Fruit fly (Drosophila melanogaster) whole organism, adult: ENCODE data around the gene tub.

Experiments
- CG11617 ChIP-seq: fragments of 200-800 bp; sonication (Bioruptor generic); optimal IDR thresholded peaks from 2 replicates; lab custom pipeline; 2017; ENCODE audit warnings: mild to moderate bottlenecking, missing biosample characterization, missing genetic modification reagents, missing genetic modification characterization
- CG12768 ChIP-seq: fragments of 200-800 bp; sonication (Bioruptor generic); optimal IDR thresholded peaks from 2 replicates; lab custom pipeline; 2017; ENCODE audit warnings: missing biosample characterization, missing genetic modification characterization, mild to moderate bottlenecking, moderate library complexity, missing genetic modification reagents
- CG14711 ChIP-seq: fragments of 200-800 bp; sonication (Bioruptor generic); optimal IDR thresholded peaks from 2 replicates; lab custom pipeline; 2018; ENCODE audit warnings: missing biosample characterization, mild to moderate bottlenecking, missing genetic modification characterization, moderate library complexity
- CG1620 ChIP-seq: fragments of 200-800 bp; sonication (Bioruptor generic); optimal IDR thresholded peaks from 2 replicates; lab custom pipeline; 2016; ENCODE audit warnings: missing biosample characterization, missing genetic modification characterization
- CG33017 ChIP-seq: fragments of 200-800 bp; sonication (Bioruptor generic); optimal IDR thresholded peaks from 2 replicates; lab custom pipeline; 2018; ENCODE audit warnings: missing biosample characterization, mild to moderate bottlenecking, missing genetic modification characterization, moderate library complexity
- CG5204 ChIP-seq: fragments of 200-800 bp; sonication (Bioruptor generic); optimal IDR thresholded peaks from 2 replicates; lab custom pipeline; 2016; ENCODE audit warnings: missing biosample characterization, missing genetic modification characterization
- CG7045 ChIP-seq: fragments of 200-800 bp; sonication (Bioruptor generic); optimal IDR thresholded peaks from 2 replicates; lab custom pipeline; 2017; ENCODE audit warnings: missing biosample characterization, mild to moderate bottlenecking, missing genetic modification characterization
- CG7101 ChIP-seq: fragments of 200-800 bp; sonication (Bioruptor generic); optimal IDR thresholded peaks from 2 replicates; lab custom pipeline; 2018; ENCODE audit warnings: missing biosample characterization, mild to moderate bottlenecking, missing genetic modification characterization, moderate library complexity
- Clk ChIP-seq: fragments of 200-800 bp; sonication (Bioruptor generic); optimal IDR thresholded peaks from 2 replicates; lab custom pipeline; 2017; ENCODE audit warnings: missing biosample characterization, missing genetic modification characterization
- Crg-1 ChIP-seq: fragments of 200-800 bp; sonication (Bioruptor generic); optimal IDR thresholded peaks from 2 replicates; lab custom pipeline; 2016; ENCODE audit warnings: missing biosample characterization, missing genetic modification characterization
- Hr96 ChIP-seq: fragments of 200-800 bp; sonication (Bioruptor generic); optimal IDR thresholded peaks from 2 replicates; lab custom pipeline; 2016; ENCODE audit warnings: missing biosample characterization, missing genetic modification characterization
- Mnt ChIP-seq: fragments of 200-800 bp; sonication (Bioruptor generic); optimal IDR thresholded peaks from 2 replicates; lab custom pipeline; 2016; ENCODE audit warnings: missing biosample characterization, mild to moderate bottlenecking, missing genetic modification characterization
- bab1 ChIP-seq: fragments of 200-800 bp; sonication (Bioruptor generic); optimal IDR thresholded peaks from 3 replicates; lab custom pipeline; 2019; ENCODE audit warnings: missing biosample characterization, mild to moderate bottlenecking, missing genetic modification characterization, moderate library complexity
- cic ChIP-seq: fragments of 200-800 bp; sonication (Bioruptor generic); optimal IDR thresholded peaks from 2 replicates; lab custom pipeline; 2017; ENCODE audit warnings: missing biosample characterization, mild to moderate bottlenecking, missing genetic modification characterization, moderate library complexity
- cnc ChIP-seq, 2 experiments: fragments of >200 bp; optimal IDR thresholded peaks; 2 replicates each; lab custom pipeline; 2017
- kay ChIP-seq: fragments of 200-800 bp; sonication (Bioruptor generic); peaks from one replicate; lab custom pipeline; 2016; ENCODE audit warnings: missing biosample characterization, missing genetic modification characterization, borderline replicate concordance
- ovo ChIP-seq: fragments of 200-800 bp; sonication (Bioruptor generic); optimal IDR thresholded peaks from 2 replicates; lab custom pipeline; 2016; ENCODE audit warnings: missing biosample characterization, missing genetic modification characterization
- pad ChIP-seq: fragments of 200-800 bp; sonication (Bioruptor generic); optimal IDR thresholded peaks from 3 replicates; lab custom pipeline; 2017; ENCODE audit warnings: missing biosample characterization, missing genetic modification characterization, mild to moderate bottlenecking, moderate library complexity, missing genetic modification reagents
- tj ChIP-seq: fragments of 200-800 bp; sonication (Bioruptor generic); optimal IDR thresholded peaks from 3 replicates; lab custom pipeline; 2017; ENCODE audit warnings: missing biosample characterization, mild to moderate bottlenecking, missing genetic modification characterization, moderate library complexity
- toe ChIP-seq: fragments of 200-800 bp; sonication (Bioruptor generic); optimal IDR thresholded peaks from 2 replicates; lab custom pipeline; 2016; ENCODE audit warnings: missing biosample characterization, missing genetic modification characterization

tub gene

DNA sequence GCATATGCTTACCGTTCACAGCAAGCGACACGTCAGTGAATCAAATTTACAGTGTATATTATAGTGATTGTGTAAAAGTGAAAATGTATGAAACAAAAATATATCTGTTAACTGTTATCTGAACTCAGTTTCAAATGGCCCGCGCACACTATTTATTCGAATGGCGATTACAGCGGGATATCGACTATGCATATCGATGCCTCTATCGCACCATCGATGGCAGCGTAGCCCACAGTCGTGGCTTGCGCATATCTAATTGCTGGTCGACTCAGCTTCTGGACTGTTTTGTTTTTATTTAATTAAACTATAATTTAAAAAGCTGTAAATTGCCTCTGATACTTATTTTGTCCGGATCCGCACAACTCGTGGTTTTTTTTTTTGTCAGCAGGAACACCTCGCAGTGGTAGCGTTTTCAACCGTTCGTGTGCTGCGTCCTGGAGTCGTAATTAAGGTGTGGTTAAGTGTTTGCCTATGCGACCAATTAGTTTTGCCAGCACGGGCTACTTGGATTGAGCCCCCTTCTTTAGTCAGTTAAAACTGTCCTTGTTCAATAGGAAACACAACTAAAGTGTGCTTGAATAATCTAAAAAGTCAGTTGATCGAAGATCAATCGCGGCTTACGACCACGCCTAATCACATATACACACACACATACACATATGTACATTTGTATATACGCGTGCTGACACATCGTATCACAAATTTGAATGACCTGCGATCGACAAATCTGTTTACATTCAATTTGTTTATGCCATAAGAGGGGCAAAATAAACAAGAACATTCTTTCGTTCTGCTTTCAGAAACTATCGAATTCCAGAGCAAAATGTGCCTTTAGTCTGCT lies 6.2 kb upstream of the tub start, which contains the start of gene Cont:
Gene Cont, plus strand, starts transcription at position 228 of the 841 bp plus-strand sequence.
- TF ChIP-seq Crg-1, result peak; percentile 26
- peak; percentile 43 for TF ChIP-seq Mnt (GFP tag; lab: Kevin White, UChicago)
- TF ChIP-seq bab1 (GFP tag; lab: Kevin White, UChicago), result peak; percentile 62
- peak; percentile 52 for TF ChIP-seq tj (GFP tag; lab: Kevin White, UChicago)
- TF ChIP-seq pad, result no peak
- TF ChIP-seq ovo (GFP tag; lab: Kevin White, UChicago), result no peak
- peak; percentile 30 for TF ChIP-seq CG7101 (tag; lab: Kevin White, UChicago)
- no peak for TF ChIP-seq CG14711 (tag; lab: Kevin White, UChicago)
- TF ChIP-seq Hr96 (GFP tag; lab: Kevin White, UChicago), result no peak
- no peak for TF ChIP-seq toe (GFP tag; lab: Kevin White, UChicago)
- peak; percentile 8 for TF ChIP-seq cic (GFP tag; lab: Kevin White, UChicago)
- no peak for TF ChIP-seq CG7045 (GFP tag; lab: Kevin White, UChicago)
- TF ChIP-seq kay (GFP tag; lab: Kevin White, UChicago), result no peak
- no peak for TF ChIP-seq CG5204 (GFP tag; lab: Kevin White, UChicago)
- TF ChIP-seq CG33017 (tag; lab: Kevin White, UChicago), result no peak
- TF ChIP-seq Clk (GFP tag; lab: Kevin White, UChicago), result no peak
- peak; percentile 15 for TF ChIP-seq CG11617 (GFP tag; lab: Kevin White, UChicago)
- no peak for TF ChIP-seq cnc (optimal IDR thresholded peaks at IDR 0.05; lab: Kevin White, UChicago)
- TF ChIP-seq CG1620, result peak; percentile 41
- no peak for TF ChIP-seq CG12768 (GFP tag; lab: Kevin White, UChicago)

DNA sequence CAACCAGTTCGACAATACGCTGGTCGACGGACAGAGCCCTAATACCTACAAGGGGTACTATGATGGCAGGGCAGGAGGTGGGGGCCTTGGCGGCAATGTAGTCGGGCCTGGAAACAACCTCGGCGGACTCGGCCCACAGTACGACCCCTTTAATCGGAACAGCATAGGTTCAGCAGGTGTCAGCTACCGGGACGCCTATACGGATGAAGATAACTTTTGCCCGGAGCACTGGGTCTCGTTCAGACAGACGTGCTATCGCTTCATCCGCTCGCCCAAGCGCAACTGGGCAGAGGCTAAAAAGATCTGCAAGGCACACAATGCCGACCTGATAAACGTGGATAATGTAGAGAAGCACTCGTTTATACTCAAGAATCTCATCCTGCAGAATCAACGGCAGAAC lies 5.4 kb upstream of the tub start:
- TF ChIP-seq kay (GFP tag; lab: Kevin White, UChicago) (no peak), cic (GFP tag; lab: Kevin White, UChicago) (no peak), Crg-1 (no peak), CG7101 (tag; lab: Kevin White, UChicago) (no peak), ovo (GFP tag; lab: Kevin White, UChicago) (no peak), CG33017 (tag; lab: Kevin White, UChicago) (no peak), CG5204 (GFP tag; lab: Kevin White, UChicago) (no peak), pad (no peak), Mnt (GFP tag; lab: Kevin White, UChicago) (no peak), cnc (optimal IDR thresholded peaks at IDR 0.05; lab: Kevin White, UChicago) (no peak)

DNA sequence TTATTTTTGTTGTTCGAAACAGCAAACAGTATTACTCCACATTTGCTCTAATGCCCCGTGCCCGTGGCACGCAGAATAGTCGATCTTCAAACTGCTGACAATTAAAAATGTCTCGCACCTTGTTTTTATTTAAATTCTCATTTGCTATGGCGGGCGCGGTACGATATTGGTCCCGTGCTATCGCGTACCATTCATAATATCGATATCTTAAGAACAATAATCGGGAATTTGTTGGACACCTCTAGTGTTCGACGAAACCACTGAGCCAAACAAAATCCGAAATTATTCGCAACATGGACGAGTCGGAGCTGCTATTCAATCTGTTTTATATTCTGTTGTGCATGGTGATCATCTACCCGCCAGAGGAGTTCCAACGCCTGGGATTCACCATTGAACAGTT lies 2.6 kb downstream of the tub start, which contains the start of gene CG14646:
Gene CG14646, plus strand, starts transcription at position 234 of the 400 bp plus-strand sequence.
- TF ChIP-seq CG11617 (GFP tag; lab: Kevin White, UChicago), result no peak
- peak; percentile 41 for TF ChIP-seq bab1 (GFP tag; lab: Kevin White, UChicago)
- peak; percentile 19 for TF ChIP-seq tj (GFP tag; lab: Kevin White, UChicago)

DNA sequence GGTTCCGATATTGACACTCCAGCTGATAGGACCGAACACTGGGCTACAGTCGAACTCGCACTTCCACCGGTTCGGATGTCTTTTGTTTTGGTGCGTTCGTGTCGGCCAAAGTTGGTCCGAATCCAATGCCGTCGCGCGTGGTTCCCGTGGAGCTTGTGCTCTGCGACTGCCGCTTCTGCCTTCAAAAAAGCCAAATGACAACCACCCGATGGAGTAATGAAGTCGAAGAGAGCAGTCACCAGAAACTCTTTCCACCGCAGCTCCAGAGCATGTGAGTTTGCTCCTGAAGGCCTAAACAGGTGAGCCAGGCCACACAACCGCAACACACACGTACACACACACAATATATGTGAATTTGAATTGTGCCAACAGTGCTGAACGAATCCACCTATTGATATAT lies 6.6 kb downstream of the tub start, which contains the start of gene CG34112:
Gene CG34112, minus strand, starts transcription at position 143 of the 400 bp plus-strand sequence.
- TF ChIP-seq toe (GFP tag; lab: Kevin White, UChicago) (no peak), Mnt (GFP tag; lab: Kevin White, UChicago) (peak; percentile 52), tj (GFP tag; lab: Kevin White, UChicago) (peak; percentile 15), cic (GFP tag; lab: Kevin White, UChicago) (no peak)

DNA sequence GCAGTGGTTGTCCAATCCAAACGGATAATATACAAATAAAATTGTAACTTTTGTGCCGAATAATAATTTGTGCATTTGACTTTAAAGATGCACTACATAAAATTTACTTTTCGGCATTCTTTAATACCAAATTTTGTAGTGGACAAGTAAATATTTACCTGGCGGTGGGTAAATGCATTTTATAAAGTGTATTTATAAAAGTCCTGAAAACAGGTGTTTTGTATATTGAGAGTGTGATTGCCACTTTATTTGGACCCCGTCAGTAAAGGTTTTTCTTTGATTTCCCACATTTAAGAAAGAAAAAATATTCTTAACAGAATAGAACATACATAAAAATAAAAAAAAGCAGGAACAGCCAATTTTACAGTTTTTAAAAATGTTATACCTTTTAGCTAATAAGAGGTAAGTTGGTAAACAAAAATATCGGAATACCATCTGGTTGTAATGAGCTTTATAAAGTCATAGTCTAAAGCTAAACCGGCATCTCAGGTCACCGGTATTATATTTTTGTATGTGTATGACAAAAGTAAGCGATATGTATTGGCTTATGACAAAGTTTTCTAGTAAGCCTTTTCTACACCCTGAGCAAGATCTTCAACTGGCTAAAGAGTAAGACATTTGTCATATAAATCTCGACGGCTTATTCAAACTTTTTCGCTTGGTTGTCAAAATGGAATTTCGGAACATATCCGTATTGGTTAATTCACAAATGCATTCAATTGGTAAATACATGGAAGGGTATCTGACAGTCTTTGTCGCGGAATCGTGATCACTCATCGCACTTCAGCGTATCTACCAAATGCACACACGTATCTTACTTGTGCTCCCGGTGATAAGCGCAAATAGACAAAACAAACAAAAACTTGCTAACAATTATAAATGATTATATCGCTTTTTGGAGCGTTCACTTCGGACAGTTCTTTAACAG lies 7.4 kb downstream of the tub start:
- peak; percentile 90 for TF ChIP-seq CG7101 (tag; lab: Kevin White, UChicago)
- peak; percentile 78 for TF ChIP-seq cic (GFP tag; lab: Kevin White, UChicago)
- peak; percentile 93 for TF ChIP-seq CG33017 (tag; lab: Kevin White, UChicago)
- TF ChIP-seq CG1620, result peak; percentile 20
- peak; percentile 53 for TF ChIP-seq tj (GFP tag; lab: Kevin White, UChicago)
- peak; percentile 77 for TF ChIP-seq Mnt (GFP tag; lab: Kevin White, UChicago)
- peak; percentile 82 for TF ChIP-seq CG7045 (GFP tag; lab: Kevin White, UChicago)
- TF ChIP-seq Crg-1, result peak; percentile 35
- TF ChIP-seq Hr96 (GFP tag; lab: Kevin White, UChicago), result peak; percentile 82
- peak; percentile 94 for TF ChIP-seq bab1 (GFP tag; lab: Kevin White, UChicago)
- no peak for TF ChIP-seq CG5204 (GFP tag; lab: Kevin White, UChicago)
- peak; percentile 84 for TF ChIP-seq CG14711 (tag; lab: Kevin White, UChicago)
- TF ChIP-seq pad, result peak; percentile 66
- peak; percentile 90 for TF ChIP-seq CG12768 (GFP tag; lab: Kevin White, UChicago)
- TF ChIP-seq ovo (GFP tag; lab: Kevin White, UChicago), result peak; percentile 49
- TF ChIP-seq kay (GFP tag; lab: Kevin White, UChicago), result peak; percentile 98
- peak; percentile 65 for TF ChIP-seq Clk (GFP tag; lab: Kevin White, UChicago)
- peak; percentile 58 for TF ChIP-seq toe (GFP tag; lab: Kevin White, UChicago)
- TF ChIP-seq cnc (optimal IDR thresholded peaks at IDR 0.05; lab: Kevin White, UChicago), result no peak
- TF ChIP-seq CG11617 (GFP tag; lab: Kevin White, UChicago), result peak; percentile 83
